Worm (Caenorhabditis elegans): ENCODE results near the gene hecd-1.

ce11 chrIV:7111354-7111753 lies 33.2 kb downstream of the hecd-1 start, which contains the start of the genes ZC477.7 and ssq-3:
- no peak for TF ChIP-seq ama-1 (optimal IDR thresholded peaks at IDR 0.05)
- TF ChIP-seq hif-1 (tag; optimal IDR thresholded peaks at IDR 0.05), result no peak
- TF ChIP-seq snpc-4 (tag; optimal IDR thresholded peaks at IDR 0.05), result no peak
- TF ChIP-seq daf-8 (GFP tag; IDR thresholded peaks at IDR 0.05), result no peak
- no peak for TF ChIP-seq nhr-25 (tag; optimal IDR thresholded peaks at IDR 0.05; ENCODE audit: borderline replicate concordance, insufficient read depth)
- no peak for TF ChIP-seq nhr-77 (tag; optimal IDR thresholded peaks at IDR 0.05)
- TF ChIP-seq unc-39 (tag; optimal IDR thresholded peaks at IDR 0.05), result no peak
- TF ChIP-seq nhr-42 (GFP tag; IDR thresholded peaks at IDR 0.05), result no peak
- TF ChIP-seq tag-97 (GFP tag; IDR thresholded peaks at IDR 0.05), result no peak
- no peak for TF ChIP-seq unc-130 (GFP tag; optimal IDR thresholded peaks at IDR 0.05)
- no peak for TF ChIP-seq ztf-11 (tag; optimal IDR thresholded peaks at IDR 0.05)
- no peak for TF ChIP-seq dve-1 (tag; optimal IDR thresholded peaks at IDR 0.05; ENCODE audit: insufficient read depth)
- no peak for TF ChIP-seq lim-7 (GFP tag; IDR thresholded peaks at IDR 0.05)
